Worm (Caenorhabditis elegans): Measurements from ENCODE around the gene pqn-29.
A peak's percentile ranks its signal among the peaks of the same experiment; 100 is the strongest.

pqn-29 gene

ce11 chrIII:4649811-4650544, 3.8 kb upstream of the pqn-29 start, which contains the start of gene ppm-2 (continued):
- no peak for TF ChIP-seq lir-1 (GFP tag; conservative IDR thresholded peaks at IDR 0.05)
- no peak for TF ChIP-seq mxl-1 (tag; optimal IDR thresholded peaks at IDR 0.05)
- no peak for TF ChIP-seq Y67H2A.10 (GFP tag; conservative IDR thresholded peaks at IDR 0.05)
- TF ChIP-seq F37B4.10 (GFP tag; IDR thresholded peaks at IDR 0.05), result no peak
- TF ChIP-seq F49E8.2 (tag; optimal IDR thresholded peaks at IDR 0.05; ENCODE audit: insufficient read depth), result peak; percentile 87
- no peak for TF ChIP-seq die-1 (tag; optimal IDR thresholded peaks at IDR 0.05)
- no peak for TF ChIP-seq B0035.1 (tag; optimal IDR thresholded peaks at IDR 0.05)
- TF ChIP-seq ztf-22 (GFP tag; optimal IDR thresholded peaks at IDR 0.05), result no peak
- TF ChIP-seq somi-1 (GFP tag; optimal IDR thresholded peaks at IDR 0.05), result no peak
- no peak for TF ChIP-seq sea-2 (GFP tag; IDR thresholded peaks at IDR 0.05)
- no peak for TF ChIP-seq snpc-4 (GFP tag; optimal IDR thresholded peaks at IDR 0.05)
- no peak for TF ChIP-seq snpc-4 (tag; optimal IDR thresholded peaks at IDR 0.05)
- no peak for TF ChIP-seq akir-1 (GFP tag; optimal IDR thresholded peaks at IDR 0.05)
- no peak for TF ChIP-seq sptf-2 (GFP tag; optimal IDR thresholded peaks at IDR 0.05)
- no peak for TF ChIP-seq K12H6.12 (tag; optimal IDR thresholded peaks at IDR 0.05)
- no peak for TF ChIP-seq hrde-1 (tag; optimal IDR thresholded peaks at IDR 0.05; ENCODE audit: borderline replicate concordance)
- no peak for TF ChIP-seq madf-10 (tag; optimal IDR thresholded peaks at IDR 0.05)
- no peak for TF ChIP-seq F23B12.7 (tag; optimal IDR thresholded peaks at IDR 0.05; ENCODE audit: insufficient read depth)
- no peak for TF ChIP-seq T26A5.8 (tag; optimal IDR thresholded peaks at IDR 0.05)
- no peak for TF ChIP-seq dox-1 (GFP tag; IDR thresholded peaks at IDR 0.05)
- no peak for TF ChIP-seq cebp-1 (GFP tag; IDR thresholded peaks at IDR 0.05)
- TF ChIP-seq cebp-1 (tag; optimal IDR thresholded peaks at IDR 0.05), result no peak
- TF ChIP-seq ztf-28 (GFP tag; IDR thresholded peaks at IDR 0.05), result no peak
- no peak for TF ChIP-seq lin-26 (GFP tag; IDR thresholded peaks at IDR 0.05)
- TF ChIP-seq hsf-1 (GFP tag; IDR thresholded peaks at IDR 0.05), result no peak
- no peak for TF ChIP-seq sdz-38 (tag; optimal IDR thresholded peaks at IDR 0.05)
- 0 out of 2 replicates have a peak, but pooled peaks have one; percentile 59 for TF ChIP-seq aptf-2 (GFP tag; conservative IDR thresholded peaks at IDR 0.05)
- TF ChIP-seq rpc-1 (optimal IDR thresholded peaks at IDR 0.05), result no peak
- TF ChIP-seq rpc-1 (tag; optimal IDR thresholded peaks at IDR 0.05), result no peak
- peak; percentile 53 for TF ChIP-seq snpc-3.4 (tag; optimal IDR thresholded peaks at IDR 0.05)
- TF ChIP-seq rec-8 (tag; optimal IDR thresholded peaks at IDR 0.05), result no peak
- no peak for TF ChIP-seq ztf-25 (GFP tag; IDR thresholded peaks at IDR 0.05)
- no peak for TF ChIP-seq ceh-79 (tag; optimal IDR thresholded peaks at IDR 0.05)
- TF ChIP-seq attf-3 (GFP tag; conservative IDR thresholded peaks at IDR 0.05), result no peak
- TF ChIP-seq ama-1 (optimal IDR thresholded peaks at IDR 0.05), result no peak
- TF ChIP-seq ama-1 (GFP tag; optimal IDR thresholded peaks at IDR 0.05), result no peak
- no peak for TF ChIP-seq ZK185.1 (tag; optimal IDR thresholded peaks at IDR 0.05; ENCODE audit: poor library complexity, severe bottlenecking)
- TF ChIP-seq Y56A3A.18 (GFP tag; IDR thresholded peaks at IDR 0.05), result no peak; the same call in 1 of the 2 replicates
- 0 out of 2 replicates have a peak, but pooled peaks have one; percentile 13 for TF ChIP-seq mcd-1 (GFP tag; IDR thresholded peaks at IDR 0.05)
- no peak for TF ChIP-seq lin-35 (GFP tag; optimal IDR thresholded peaks at IDR 0.05)
- peak; percentile 97 for TF ChIP-seq xnd-1 (tag; optimal IDR thresholded peaks at IDR 0.05)
- peak; percentile 100 for TF ChIP-seq madf-6 (GFP tag; IDR thresholded peaks at IDR 0.05)
- TF ChIP-seq pbrm-1 (GFP tag; IDR thresholded peaks at IDR 0.05), result no peak
- no peak for TF ChIP-seq nfya-1 (tag; optimal IDR thresholded peaks at IDR 0.05; ENCODE audit: borderline replicate concordance, insufficient read depth)
- TF ChIP-seq T07F8.4 (tag; optimal IDR thresholded peaks at IDR 0.05), result no peak
- TF ChIP-seq bed-2 (GFP tag; IDR thresholded peaks at IDR 0.05), result no peak
- no peak for TF ChIP-seq cebp-2 (GFP tag; IDR thresholded peaks at IDR 0.05)
- peak; percentile 38 for TF ChIP-seq dpl-1 (GFP tag; optimal IDR thresholded peaks at IDR 0.05)

Data from whole organism, young adult.